Worm (Caenorhabditis elegans) whole organism, L1 larva: Measurements from ENCODE around the gene F13D12.3.

Experiments used
- C34B4.2 ChIP-seq: sonication (generic microtip); optimal IDR thresholded peaks from 2 replicates; lab custom pipeline; 2017; ENCODE audit warnings: mild to moderate bottlenecking, missing genetic modification characterization, missing compliant biosample characterization
- F16B12.6 ChIP-seq: fragments of 150-350 bp; optimal IDR thresholded peaks from 2 replicates; lab custom pipeline; 2014; ENCODE audit warnings: missing biosample characterization, missing genetic modification characterization
- ama-1 ChIP-seq: fragments of 150-350 bp; optimal IDR thresholded peaks from 2 replicates; lab custom pipeline; 2014
- blmp-1 ChIP-seq: fragments of 150-350 bp; optimal IDR thresholded peaks from 2 replicates; lab custom pipeline; 2014; ENCODE audit warnings: missing biosample characterization, missing genetic modification characterization
- ceh-63 ChIP-seq: fragments of 200-800 bp; sonication (Bioruptor generic); optimal IDR thresholded peaks from 2 replicates; lab custom pipeline; 2018; ENCODE audit warnings: mild to moderate bottlenecking, missing genetic modification characterization, missing compliant biosample characterization
- ceh-88 ChIP-seq: fragments of 200-800 bp; sonication (Bioruptor generic); IDR thresholded peaks from 2 replicates; pipeline ENCODE4 v1.3.6; 2022; ENCODE audit warnings: missing genetic modification characterization, missing compliant biosample characterization
- ceh-90 ChIP-seq: sonication (generic microtip); optimal IDR thresholded peaks from 2 replicates; lab custom pipeline; 2016; ENCODE audit warnings: missing genetic modification characterization, missing compliant biosample characterization
- dpl-1 ChIP-seq, 3 experiments: fragments of 150-350 bp in 2 of 3; sonication (generic microtip) in 1 of 3; optimal IDR thresholded peaks; 2 replicates each; lab custom pipeline; 2014 to 2017; ENCODE audit warnings: missing biosample characterization in 3 of 3, missing genetic modification characterization in 3 of 3, missing genetic modification reagents in 3 of 3
- efl-1 ChIP-seq, 4 experiments: fragments of 150-350 bp; optimal IDR thresholded peaks in 3 of 4; peaks in 1 of 4; 1 replicate in 1 of 4; 2 replicates in 3 of 4; lab custom pipeline; 2014; ENCODE audit warnings: missing biosample characterization in 2 of 4, missing genetic modification characterization in 2 of 4, missing genetic modification reagents in 2 of 4
- egl-27 ChIP-seq, 2 experiments: fragments of 150-350 bp in 1 of 2; sonication (generic microtip); optimal IDR thresholded peaks; 3 replicates each; lab custom pipeline; 2017 to 2018; ENCODE audit warnings: missing biosample characterization in 2 of 2, missing genetic modification characterization in 2 of 2, missing genetic modification reagents in 2 of 2
- elt-2 ChIP-seq: sonication (generic microtip); optimal IDR thresholded peaks from 2 replicates; lab custom pipeline; 2016; ENCODE audit warnings: missing genetic modification characterization, mild to moderate bottlenecking, inconsistent platforms, missing compliant biosample characterization, missing genetic modification reagents
- elt-3 ChIP-seq, 6 experiments: fragments of 150-350 bp in 1 of 6; sonication (generic microtip); optimal IDR thresholded peaks; 2 replicates each; lab custom pipeline; 2017 to 2018; ENCODE audit warnings: missing biosample characterization in 6 of 6, missing genetic modification characterization in 6 of 6, inconsistent platforms in 1 of 6
- fkh-4 ChIP-seq: sonication (generic microtip); optimal IDR thresholded peaks from 2 replicates; lab custom pipeline; 2016; ENCODE audit warnings: missing compliant biosample characterization, missing genetic modification characterization, borderline replicate concordance
- fkh-8 ChIP-seq: sonication (generic microtip); optimal IDR thresholded peaks from 2 replicates; lab custom pipeline; 2016; ENCODE audit warnings: mild to moderate bottlenecking, missing genetic modification characterization, missing compliant biosample characterization
- grh-1 ChIP-seq: fragments of 200-800 bp; sonication (Bioruptor generic); IDR thresholded peaks from 2 replicates; pipeline ENCODE4 v1.3.6; 2022; ENCODE audit warnings: missing genetic modification reagents, missing genetic modification characterization, missing compliant biosample characterization
- hpl-2 ChIP-seq: fragments of 150-350 bp; optimal IDR thresholded peaks from 2 replicates; lab custom pipeline; 2014; ENCODE audit warnings: missing biosample characterization, missing genetic modification reagents, missing genetic modification characterization
- lin-13 ChIP-seq: fragments of 150-350 bp; optimal IDR thresholded peaks from 2 replicates; lab custom pipeline; 2014; ENCODE audit warnings: missing biosample characterization, missing genetic modification reagents, missing genetic modification characterization
- lin-14 ChIP-seq: fragments of 200-800 bp; sonication (Bioruptor generic); optimal IDR thresholded peaks from 2 replicates; lab custom pipeline; 2018; ENCODE audit warnings: mild to moderate bottlenecking, missing genetic modification characterization, moderate library complexity, missing compliant biosample characterization
- lin-35 ChIP-seq, 2 experiments: fragments of 150-350 bp; optimal IDR thresholded peaks; 2 replicates each; lab custom pipeline; 2014; ENCODE audit warnings: missing biosample characterization in 2 of 2, missing genetic modification characterization in 2 of 2, missing genetic modification reagents in 2 of 2
- lin-39 ChIP-seq: fragments of 150-350 bp; optimal IDR thresholded peaks from 2 replicates; lab custom pipeline; 2014; ENCODE audit warnings: missing biosample characterization, missing genetic modification reagents, missing genetic modification characterization
- lir-3 ChIP-seq: sonication (generic microtip); optimal IDR thresholded peaks from 2 replicates; lab custom pipeline; 2016; ENCODE audit warnings: mild to moderate bottlenecking, missing genetic modification characterization, moderate library complexity, missing compliant biosample characterization; ENCODE audit not compliant: poor library complexity
- mdl-1 ChIP-seq, 2 experiments: fragments of 150-350 bp; optimal IDR thresholded peaks; 2 replicates each; lab custom pipeline; 2014 to 2017; ENCODE audit warnings: missing biosample characterization in 2 of 2, missing genetic modification characterization in 2 of 2, inconsistent platforms in 1 of 2
- mep-1 ChIP-seq: fragments of 150-350 bp; optimal IDR thresholded peaks from 2 replicates; lab custom pipeline; 2014; ENCODE audit warnings: missing biosample characterization, missing genetic modification characterization
- nhr-12 ChIP-seq: sonication (generic microtip); optimal IDR thresholded peaks from 2 replicates; lab custom pipeline; 2017; ENCODE audit warnings: missing biosample characterization, missing genetic modification characterization
- nhr-19 ChIP-seq: fragments of 200-800 bp; sonication (Bioruptor generic); conservative IDR thresholded peaks from 2 replicates; pipeline ENCODE4 v1.3.6; 2022; ENCODE audit warnings: missing genetic modification characterization, missing compliant biosample characterization
- nhr-28 ChIP-seq: fragments of 150-350 bp; optimal IDR thresholded peaks from 2 replicates; lab custom pipeline; 2014; ENCODE audit warnings: missing biosample characterization, missing genetic modification characterization
- nhr-47 ChIP-seq: sonication (generic microtip); optimal IDR thresholded peaks from 2 replicates; lab custom pipeline; 2016; ENCODE audit warnings: mild to moderate bottlenecking, missing genetic modification characterization, moderate library complexity, missing compliant biosample characterization
- nhr-71 ChIP-seq: sonication (generic microtip); optimal IDR thresholded peaks from 2 replicates; lab custom pipeline; 2016; ENCODE audit warnings: mild to moderate bottlenecking, missing genetic modification characterization, moderate library complexity, missing compliant biosample characterization
- nhr-84 ChIP-seq: sonication (generic microtip); optimal IDR thresholded peaks from 2 replicates; lab custom pipeline; 2017; ENCODE audit warnings: missing biosample characterization, missing genetic modification characterization
- nhr-90 ChIP-seq: sonication (generic microtip); optimal IDR thresholded peaks from 2 replicates; lab custom pipeline; 2016; ENCODE audit warnings: mild to moderate bottlenecking, missing genetic modification characterization, missing compliant biosample characterization; ENCODE audit not compliant: poor library complexity
- pax-3 ChIP-seq: fragments of 200-800 bp; sonication (Bioruptor generic); optimal IDR thresholded peaks from 2 replicates; lab custom pipeline; 2018; ENCODE audit warnings: mild to moderate bottlenecking, missing genetic modification characterization, moderate library complexity, missing compliant biosample characterization
- pqm-1 ChIP-seq: sonication (generic microtip); optimal IDR thresholded peaks from 3 replicates; lab custom pipeline; 2017; ENCODE audit warnings: missing biosample characterization, missing genetic modification characterization
- skn-1 ChIP-seq: fragments of 150-350 bp; optimal IDR thresholded peaks from 2 replicates; lab custom pipeline; 2014; ENCODE audit warnings: missing biosample characterization, missing genetic modification characterization
- snpc-4 ChIP-seq: fragments of 150-350 bp; optimal IDR thresholded peaks from 2 replicates; lab custom pipeline; 2014; ENCODE audit warnings: missing biosample characterization, missing genetic modification characterization
- sup-37 ChIP-seq: fragments of 200-800 bp; sonication (Bioruptor generic); optimal IDR thresholded peaks from 2 replicates; lab custom pipeline; 2018; ENCODE audit warnings: mild to moderate bottlenecking, missing genetic modification characterization, missing compliant biosample characterization
- swsn-7 ChIP-seq: sonication (generic microtip); optimal IDR thresholded peaks from 2 replicates; lab custom pipeline; 2016; ENCODE audit warnings: missing genetic modification characterization, missing compliant biosample characterization
- tbx-2 ChIP-seq: sonication (generic microtip); optimal IDR thresholded peaks from 2 replicates; lab custom pipeline; 2016; ENCODE audit warnings: missing genetic modification characterization, missing compliant biosample characterization
- tlp-1 ChIP-seq: fragments of 150-350 bp; optimal IDR thresholded peaks from 2 replicates; lab custom pipeline; 2014; ENCODE audit warnings: missing biosample characterization, missing genetic modification characterization
- unc-130 ChIP-seq: fragments of 150-350 bp; optimal IDR thresholded peaks from 2 replicates; lab custom pipeline; 2017; ENCODE audit warnings: missing biosample characterization, missing genetic modification characterization, inconsistent platforms
- unc-30 ChIP-seq: sonication (generic microtip); optimal IDR thresholded peaks from 2 replicates; lab custom pipeline; 2017; ENCODE audit warnings: missing biosample characterization, missing genetic modification characterization
- unc-62 ChIP-seq: fragments of 150-350 bp; optimal IDR thresholded peaks from 2 replicates; lab custom pipeline; 2014; ENCODE audit warnings: missing biosample characterization, missing genetic modification reagents, missing genetic modification characterization
- xbp-1 ChIP-seq: sonication (generic microtip); optimal IDR thresholded peaks from 2 replicates; lab custom pipeline; 2016; ENCODE audit warnings: missing genetic modification characterization, missing compliant biosample characterization
- zag-1 ChIP-seq: fragments of 150-350 bp; optimal IDR thresholded peaks from 2 replicates; lab custom pipeline; 2014; ENCODE audit warnings: missing biosample characterization, missing genetic modification characterization
- zip-4 ChIP-seq: fragments of 200-800 bp; sonication (Bioruptor generic); optimal IDR thresholded peaks from 2 replicates; lab custom pipeline; 2018; ENCODE audit warnings: mild to moderate bottlenecking, missing genetic modification characterization, moderate library complexity, missing compliant biosample characterization
- ztf-11 ChIP-seq, 2 experiments: sonication (generic microtip); optimal IDR thresholded peaks; 2 replicates each; lab custom pipeline; 2016 to 2017; ENCODE audit warnings: missing genetic modification characterization in 2 of 2, missing biosample characterization in 1 of 2, missing compliant biosample characterization in 1 of 2
- ztf-4 ChIP-seq: fragments of 150-350 bp; optimal IDR thresholded peaks from 2 replicates; lab custom pipeline; 2014; ENCODE audit warnings: missing biosample characterization, missing genetic modification characterization

F13D12.3 gene

ce11 chrII:11726470-11727106 is 6.4 kb downstream of the F13D12.3 start, which contains the start of gene F13D12.5:
TSS of gene F13D12.5 (plus strand) at chrII:11726814.
- TF ChIP-seq nhr-71 (tag; lab: Kevin White, UChicago) (peak; percentile 30), ztf-11 (tag; optimal IDR thresholded peaks at IDR 0.05; lab: Kevin White, UChicago) (no peak)

ce11 chrII:11727438-11727837 is 7.2 kb downstream of the F13D12.3 start:
- TF ChIP-seq ceh-88 (GFP tag; lab: Robert Waterston, UW) (no peak), nhr-71 (tag; lab: Kevin White, UChicago) (no peak), elt-2 (tag; lab: Kevin White, UChicago) (no peak), lir-3 (tag; lab: Kevin White, UChicago) (no peak), nhr-90 (tag; lab: Kevin White, UChicago) (no peak), zip-4 (GFP tag; lab: Kevin White, UChicago) (no peak), lin-35 (GFP tag; optimal IDR thresholded peaks at IDR 0.05; lab: Kevin White, UChicago) (no peak), lin-13 (no peak), nhr-84 (no peak), pax-3 (tag; lab: Kevin White, UChicago) (no peak)

- TF ChIP-seq elt-3 (tag; optimal IDR thresholded peaks at IDR 0.05; lab: Kevin White, UChicago) = peak in 2 of 6 experiments; percentile 1 to 15
- TF ChIP-seq skn-1 (tag; lab: Kevin White, UChicago) = peak; percentile 29
- no peak for TF ChIP-seq lin-39 (tag; lab: Kevin White, UChicago)
- TF ChIP-seq lin-14 (GFP tag; lab: Kevin White, UChicago) = peak; percentile 86
- TF ChIP-seq nhr-19 (GFP tag; lab: Robert Waterston, UW) = peak; percentile 70
- peak in 1 of 2 experiments; percentile 94 for TF ChIP-seq mdl-1 (tag; optimal IDR thresholded peaks at IDR 0.05; lab: Kevin White, UChicago)
- no peak for TF ChIP-seq egl-27 (tag; optimal IDR thresholded peaks at IDR 0.05; lab: Kevin White, UChicago)
- no peak for TF ChIP-seq unc-62
- peak; percentile 45 for TF ChIP-seq ztf-4 (tag; lab: Kevin White, UChicago)
- TF ChIP-seq hpl-2 (GFP tag; lab: Kevin White, UChicago) = no peak
- no peak for TF ChIP-seq F16B12.6
- peak; percentile 24 for TF ChIP-seq nhr-47 (tag; lab: Kevin White, UChicago)
- no peak for TF ChIP-seq zip-4 (GFP tag; lab: Kevin White, UChicago)
- TF ChIP-seq ceh-90 = no peak
- no peak for TF ChIP-seq nhr-28 (tag; lab: Kevin White, UChicago)
- peak; percentile 47 for TF ChIP-seq tbx-2 (tag; lab: Kevin White, UChicago)
- TF ChIP-seq blmp-1 = peak; percentile 21
- no peak for TF ChIP-seq C34B4.2 (tag; lab: Kevin White, UChicago)
- TF ChIP-seq zag-1 (tag; lab: Kevin White, UChicago) = no peak
- no peak for TF ChIP-seq tlp-1 (tag; lab: Kevin White, UChicago)
- TF ChIP-seq ceh-63 (GFP tag; lab: Kevin White, UChicago) = no peak
- TF ChIP-seq lir-3 (tag; lab: Kevin White, UChicago) = peak; percentile 16
- peak; percentile 46 for TF ChIP-seq unc-130 (tag; lab: Kevin White, UChicago)
- TF ChIP-seq swsn-7 (tag; lab: Kevin White, UChicago) = peak; percentile 28
- no peak for TF ChIP-seq pqm-1 (tag; lab: Kevin White, UChicago)
- peak; percentile 55 for TF ChIP-seq elt-2 (tag; lab: Kevin White, UChicago)
- peak; percentile 13 for TF ChIP-seq mep-1
- no peak for TF ChIP-seq fkh-4 (tag; lab: Kevin White, UChicago)
- TF ChIP-seq efl-1 (optimal IDR thresholded peaks at IDR 0.05; lab: Kevin White, UChicago) = peak; percentile 15 to 30
- TF ChIP-seq efl-1 (GFP tag; optimal IDR thresholded peaks at IDR 0.05 in 1 of 2; lab: Kevin White, UChicago) = no peak
- no peak for TF ChIP-seq grh-1 (GFP tag; lab: Robert Waterston, UW)
- TF ChIP-seq xbp-1 (tag; lab: Kevin White, UChicago) = peak; percentile 29
- TF ChIP-seq snpc-4 = peak; percentile 32
- TF ChIP-seq unc-30 (tag; lab: Kevin White, UChicago) = no peak
- TF ChIP-seq nhr-12 = no peak
- TF ChIP-seq dpl-1 (GFP tag; optimal IDR thresholded peaks at IDR 0.05; lab: Kevin White, UChicago) = peak in 2 of 3 experiments; percentile 22 to 38
- no peak for TF ChIP-seq ama-1 (lab: Kevin White, UChicago)
- no peak for TF ChIP-seq sup-37 (GFP tag; lab: Kevin White, UChicago)
- peak; percentile 86 for TF ChIP-seq nhr-71 (tag; lab: Kevin White, UChicago)
- no peak for TF ChIP-seq fkh-8
Measured at ce11 chrII:11728545-11729105, 8.4 kb downstream of the F13D12.3 start, which contains the start of gene alh-8. TSS of gene alh-8 (plus strand) at chrII:11729055.
